Fruit fly (Drosophila melanogaster): ENCODE measurements around the gene Rbp1.
A peak's percentile ranks its signal among the peaks of the same experiment; 100 is the strongest.

Gene Rbp1

DNA sequence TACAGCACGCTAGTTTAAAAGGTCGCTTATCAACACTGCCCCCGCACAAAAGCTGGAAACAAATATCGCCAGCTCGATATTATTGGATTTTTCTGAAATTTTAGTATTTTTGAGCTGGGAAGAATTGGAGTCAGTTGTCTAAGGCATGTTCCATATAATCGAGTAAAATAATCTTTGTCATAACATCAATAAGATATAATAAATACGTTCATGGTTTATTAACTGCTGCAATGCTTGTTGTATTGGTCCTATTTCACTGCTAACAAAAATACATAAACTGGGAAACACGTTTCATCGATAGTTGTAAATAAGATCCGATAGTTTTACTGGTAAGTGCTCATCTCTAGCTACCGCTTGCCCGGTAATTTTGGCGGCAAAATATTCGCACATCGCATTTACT lies 4.0 kb downstream of the Rbp1 start, which contains the start of the genes Art1 and Mcm5:
Gene Art1, minus strand, starts transcription at position 41 of the 400 bp plus-strand sequence.
Gene Mcm5, plus strand, starts transcription at position 339 of the 400 bp plus-strand sequence.
- peak; percentile 49 for TF ChIP-seq noc (tag; optimal IDR thresholded peaks at IDR 0.05)

DNA sequence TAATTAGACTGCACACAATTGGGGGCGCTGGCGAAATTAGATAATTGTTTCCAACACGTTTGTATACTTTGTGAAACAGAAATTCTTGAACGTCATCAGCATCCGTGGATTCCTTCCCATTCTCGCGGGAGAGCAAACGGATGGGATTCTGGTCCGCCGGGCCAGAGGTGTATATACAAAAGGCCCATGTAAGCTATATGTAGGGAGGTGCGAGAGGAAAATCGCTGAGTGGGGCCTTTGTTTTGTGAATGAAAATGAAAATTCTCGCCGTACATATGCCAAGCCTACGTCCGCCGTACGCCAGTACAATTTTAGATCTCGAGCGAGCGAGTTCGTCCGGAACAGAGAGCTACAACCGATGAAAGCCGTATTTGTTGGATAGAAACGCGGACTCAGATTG lies 8.4 kb downstream of the Rbp1 start, which contains the start of gene CG14687:
Gene CG14687, plus strand, starts transcription at position 301 of the 400 bp plus-strand sequence.
- no peak for TF ChIP-seq noc (tag; optimal IDR thresholded peaks at IDR 0.05)

dm6 chr3R:10803855-10804254 lies 19.7 kb downstream of the Rbp1 start, which contains the start of gene CG14692:
CG14692 (minus strand) TSS chr3R:10803955.
- TF ChIP-seq noc (tag; optimal IDR thresholded peaks at IDR 0.05), result no peak

dm6 chr3R:10815032-10815431 lies 30.8 kb downstream of the Rbp1 start, which contains the start of the genes CG14693 and TTLL15:
CG14693 (minus strand) TSS chr3R:10815047.
TTLL15 (plus strand) TSS chr3R:10815288.
- no peak for TF ChIP-seq noc (tag; optimal IDR thresholded peaks at IDR 0.05)

DNA sequence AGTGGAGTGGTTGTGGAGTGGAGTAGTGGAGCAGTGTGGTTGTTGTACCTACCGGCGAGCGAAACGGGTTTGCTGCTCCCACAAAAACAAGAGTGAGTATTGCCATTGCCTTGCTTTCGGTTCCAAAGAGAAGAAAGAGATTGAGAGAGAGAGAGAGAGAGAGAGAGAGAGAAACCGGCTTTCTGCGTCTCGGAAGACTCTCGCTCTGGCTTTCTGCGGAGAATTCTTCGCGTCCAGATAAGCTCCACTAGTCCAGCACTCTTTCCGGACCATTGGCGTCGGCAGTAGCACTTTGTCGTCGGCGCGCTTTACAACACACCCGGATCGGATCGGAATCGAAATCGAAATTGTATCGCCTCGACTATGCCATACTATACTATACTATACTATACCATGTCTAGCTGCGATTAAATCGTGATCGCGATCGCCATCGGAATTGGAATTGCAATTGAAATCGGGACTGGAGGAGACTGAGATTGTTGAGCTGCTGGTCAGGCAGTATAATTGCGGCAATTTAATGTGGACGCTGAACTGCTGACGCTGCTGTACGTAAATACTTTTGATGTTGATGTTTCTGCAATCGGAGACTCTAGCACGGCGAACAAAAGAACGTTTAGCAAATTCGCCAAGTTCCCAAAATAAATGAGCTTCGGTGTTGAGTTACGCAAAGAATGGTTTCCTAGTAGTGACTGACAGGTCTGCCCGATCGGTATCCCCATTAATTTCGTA lies 42.8 kb downstream of the Rbp1 start, which contains the start of gene Cad86C:
Gene Cad86C, plus strand, starts transcription at position 284 of the 729 bp plus-strand sequence.
- no peak for TF ChIP-seq noc (tag; optimal IDR thresholded peaks at IDR 0.05)

- TF ChIP-seq noc (tag; optimal IDR thresholded peaks at IDR 0.05), result no peak
Observed at dm6 chr3R:10828688-10829087, 44.5 kb downstream of the Rbp1 start.

- no peak for TF ChIP-seq noc (tag; optimal IDR thresholded peaks at IDR 0.05)
Observed at dm6 chr3R:10829746-10830145, 45.6 kb downstream of the Rbp1 start.

dm6 chr3R:10832526-10833165 lies 48.5 kb downstream of the Rbp1 start:
- TF ChIP-seq noc (tag; optimal IDR thresholded peaks at IDR 0.05), result no peak

- TF ChIP-seq noc (tag; optimal IDR thresholded peaks at IDR 0.05), result no peak
Observed at dm6 chr3R:10834893-10835292, 50.7 kb downstream of the Rbp1 start.
